Fruit fly (Drosophila melanogaster): ENCODE measurements around the gene Trf2.

The Trf2 gene

DNA sequence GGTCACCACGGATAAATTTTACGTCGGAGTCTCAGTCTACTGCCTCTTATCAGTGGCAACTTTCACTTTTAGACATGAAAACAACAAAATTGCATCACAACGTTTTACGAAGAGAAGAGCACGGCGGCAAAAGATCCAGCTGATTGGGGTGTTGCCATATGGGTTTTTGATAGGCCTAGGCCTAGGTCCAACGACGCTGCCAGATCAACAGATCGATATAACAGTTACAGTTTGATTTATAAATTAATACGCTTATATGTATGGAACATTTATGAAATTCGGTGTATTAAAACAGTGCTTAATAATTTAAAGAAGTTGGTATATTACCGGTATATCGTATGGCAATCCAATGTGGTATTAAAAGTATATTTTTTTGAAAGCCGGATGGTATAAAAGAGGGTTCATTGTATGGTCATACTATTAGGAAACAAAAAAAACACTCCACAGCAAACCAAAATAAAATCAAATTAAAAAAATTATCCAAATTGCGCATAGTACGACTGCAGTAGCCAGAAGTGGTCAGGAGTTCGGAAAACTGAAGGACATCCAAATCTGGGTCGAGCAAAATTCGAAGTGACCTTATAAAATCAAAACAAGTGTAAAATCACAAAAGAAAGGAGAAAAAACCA is 27.7 kb downstream of the Trf2 start, which contains the start of gene CG1440 (continued):
- TF ChIP-seq E2f2 (GFP tag; IDR thresholded peaks at IDR 0.05): peak; percentile 70
- peak; percentile 19 to 92 for TF ChIP-seq crp (GFP tag; optimal IDR thresholded peaks at IDR 0.05)
- peak; percentile 16 for TF ChIP-seq CG17829 (tag; optimal IDR thresholded peaks at IDR 0.05)
- no peak for TF ChIP-seq H15 (GFP tag; IDR thresholded peaks at IDR 0.05)
- TF ChIP-seq CG8924 (tag; optimal IDR thresholded peaks at IDR 0.05): peak; percentile 73
- no peak for TF ChIP-seq ac (GFP tag; optimal IDR thresholded peaks at IDR 0.05)
- TF ChIP-seq ssp (GFP tag; IDR thresholded peaks at IDR 0.05): no peak
- TF ChIP-seq CG13424 (tag; optimal IDR thresholded peaks at IDR 0.05): peak; percentile 14
- TF ChIP-seq Neu2 (GFP tag; optimal IDR thresholded peaks at IDR 0.05; ENCODE audit: borderline replicate concordance): no peak
- no peak; the same call in 1 of the 2 replicates for TF ChIP-seq CG13287 (GFP tag; IDR thresholded peaks at IDR 0.05; ENCODE audit: partially characterized antibody)
- TF ChIP-seq CG10543 (GFP tag; optimal IDR thresholded peaks at IDR 0.05): no peak
- TF ChIP-seq HLH54F (GFP tag; optimal IDR thresholded peaks at IDR 0.05): peak; percentile 40
- peak; percentile 35; the same call in 1 of the 2 replicates for TF ChIP-seq CG32772 (GFP tag; IDR thresholded peaks at IDR 0.05)
- TF ChIP-seq lola (GFP tag; optimal IDR thresholded peaks at IDR 0.05): no peak
- no peak for TF ChIP-seq hb (GFP tag; IDR thresholded peaks at IDR 0.05; ENCODE audit: partially characterized antibody)
- TF ChIP-seq nerfin-1 (tag; optimal IDR thresholded peaks at IDR 0.05): peak; percentile 56
- TF ChIP-seq Mes4 (GFP tag; optimal IDR thresholded peaks at IDR 0.05): peak; percentile 21
- no peak for TF ChIP-seq tap (tag; optimal IDR thresholded peaks at IDR 0.05)
- no peak for TF ChIP-seq CG8290 (GFP tag; optimal IDR thresholded peaks at IDR 0.05)
- no peak for TF ChIP-seq CG8290 (tag; optimal IDR thresholded peaks at IDR 0.05)
- peak; percentile 86 for TF ChIP-seq sens (GFP tag)
- no peak for TF ChIP-seq CG6254 (GFP tag; optimal IDR thresholded peaks at IDR 0.05)
- TF ChIP-seq Oli (tag; optimal IDR thresholded peaks at IDR 0.05): no peak
- TF ChIP-seq phol (tag; optimal IDR thresholded peaks at IDR 0.05): peak; percentile 59
- TF ChIP-seq Ravus (GFP tag; IDR thresholded peaks at IDR 0.05): no peak
- no peak for TF ChIP-seq CG15073 (GFP tag; optimal IDR thresholded peaks at IDR 0.05)
- no peak for TF ChIP-seq Mrtf (GFP tag; IDR thresholded peaks at IDR 0.05)
- peak; percentile 62 for TF ChIP-seq BEAF-32 (GFP tag; optimal IDR thresholded peaks at IDR 0.05)
- no peak for TF ChIP-seq CG12236 (GFP tag; optimal IDR thresholded peaks at IDR 0.05)
- no peak for TF ChIP-seq Nf-YB (GFP tag; optimal IDR thresholded peaks at IDR 0.05)
- no peak for TF ChIP-seq otp (GFP tag; IDR thresholded peaks at IDR 0.05)
- no peak for TF ChIP-seq Atf3 (GFP tag; optimal IDR thresholded peaks at IDR 0.05)
- no peak for TF ChIP-seq Awh (GFP tag; IDR thresholded peaks at IDR 0.05)
- no peak for TF ChIP-seq CG43689 (GFP tag; IDR thresholded peaks at IDR 0.05)
- TF ChIP-seq seq (GFP tag; IDR thresholded peaks at IDR 0.05): no peak
- TF ChIP-seq esg (GFP tag; conservative IDR thresholded peaks at IDR 0.05): no peak
- TF ChIP-seq CG8089 (GFP tag; optimal IDR thresholded peaks at IDR 0.05): no peak
- no peak for TF ChIP-seq hkb (optimal IDR thresholded peaks at IDR 0.05)
- peak; percentile 47; the same call in 1 of the 2 replicates for TF ChIP-seq hkb (GFP tag; IDR thresholded peaks at IDR 0.05)
- TF ChIP-seq Pdp1 (GFP tag; optimal IDR thresholded peaks at IDR 0.05): peak in 1 of 2 experiments; percentile 89
- TF ChIP-seq Atf-2 (GFP tag; optimal IDR thresholded peaks at IDR 0.05): no peak
- no peak for TF ChIP-seq grau (tag; optimal IDR thresholded peaks at IDR 0.05)
- peak; percentile 64 for TF ChIP-seq CG15479 (GFP tag; optimal IDR thresholded peaks at IDR 0.05)
- no peak for TF ChIP-seq sim (GFP tag; IDR thresholded peaks at IDR 0.05)
- TF ChIP-seq unpg (GFP tag; optimal IDR thresholded peaks at IDR 0.05): no peak
- TF ChIP-seq exex (tag; optimal IDR thresholded peaks at IDR 0.05): no peak
- peak; percentile 34 for TF ChIP-seq CG15696 (tag; optimal IDR thresholded peaks at IDR 0.05)
- peak; percentile 93 for TF ChIP-seq Blimp-1 (GFP tag; optimal IDR thresholded peaks at IDR 0.05)
- TF ChIP-seq HLH4C (GFP tag; IDR thresholded peaks at IDR 0.05; ENCODE audit: partially characterized antibody): no peak
- TF ChIP-seq emc (GFP tag; optimal IDR thresholded peaks at IDR 0.05): no peak

All from whole organism, embryonic.